Fruit fly (Drosophila melanogaster) whole organism, embryonic: Measurements from ENCODE around the gene Obp93a.

Experiments
- Bgb ChIP-seq: fragments of 200-800 bp; sonication (Bioruptor generic); IDR thresholded peaks from 2 replicates; pipeline ENCODE4 v1.3.6; 2022; ENCODE audit warnings: missing biosample characterization, missing genetic modification characterization; ENCODE audit not compliant: partially characterized antibody
- CG10431 ChIP-seq: fragments of 200-800 bp; sonication (Bioruptor generic); optimal IDR thresholded peaks from 3 replicates; lab custom pipeline; 2018; ENCODE audit warnings: missing biosample characterization, mild to moderate bottlenecking, missing genetic modification characterization
- CG11247 ChIP-seq: fragments of 200-800 bp; sonication (Bioruptor generic); IDR thresholded peaks from 2 replicates; pipeline ENCODE4 v1.3.6; 2022; ENCODE audit warnings: missing biosample characterization, missing genetic modification characterization
- CG12155 ChIP-seq: fragments of 200-800 bp; sonication (Bioruptor generic); optimal IDR thresholded peaks from 3 replicates; lab custom pipeline; 2016; ENCODE audit warnings: missing biosample characterization, missing genetic modification characterization
- CG1233 ChIP-seq: fragments of 200-800 bp; sonication (Bioruptor generic); optimal IDR thresholded peaks from 4 replicates; lab custom pipeline; 2018; ENCODE audit warnings: missing biosample characterization, mild to moderate bottlenecking, missing genetic modification characterization
- CG13775 ChIP-seq: fragments of 200-800 bp; sonication (Bioruptor generic); optimal IDR thresholded peaks from 3 replicates; lab custom pipeline; 2017; ENCODE audit warnings: missing biosample characterization, mild to moderate bottlenecking, missing genetic modification characterization
- CG16815 ChIP-seq: fragments of 200-800 bp; sonication (Bioruptor generic); optimal IDR thresholded peaks from 3 replicates; lab custom pipeline; 2017; ENCODE audit warnings: missing biosample characterization, mild to moderate bottlenecking, missing genetic modification characterization
- CG17612 ChIP-seq: fragments of 200-800 bp; sonication (Bioruptor generic); IDR thresholded peaks from 2 replicates; pipeline ENCODE4 v1.3.6; 2022; ENCODE audit warnings: missing biosample characterization, missing genetic modification characterization
- CG2202 ChIP-seq: fragments of 200-800 bp; sonication (Bioruptor generic); optimal IDR thresholded peaks from 2 replicates; lab custom pipeline; 2018; ENCODE audit warnings: missing biosample characterization, mild to moderate bottlenecking, missing genetic modification characterization
- CG4328 ChIP-seq: fragments of 200-800 bp; sonication (Bioruptor generic); optimal IDR thresholded peaks from 3 replicates; lab custom pipeline; 2017; ENCODE audit warnings: missing biosample characterization, missing genetic modification reagents, missing genetic modification characterization
- CG4854 ChIP-seq: fragments of 200-800 bp; sonication (Bioruptor generic); optimal IDR thresholded peaks from 2 replicates; lab custom pipeline; 2016; ENCODE audit warnings: missing biosample characterization, missing genetic modification characterization, inconsistent platforms
- CG7556 ChIP-seq: fragments of 200-800 bp; sonication (Bioruptor generic); optimal IDR thresholded peaks from 2 replicates; lab custom pipeline; 2017; ENCODE audit warnings: missing biosample characterization, mild to moderate bottlenecking, missing genetic modification characterization
- CG9215 ChIP-seq: fragments of 200-800 bp; sonication (Bioruptor generic); IDR thresholded peaks from 2 replicates; pipeline ENCODE4 v1.3.6; 2022; ENCODE audit warnings: missing biosample characterization, missing genetic modification characterization
- CG9876 ChIP-seq: fragments of 200-800 bp; sonication (Bioruptor generic); optimal IDR thresholded peaks from 2 replicates; lab custom pipeline; 2016; ENCODE audit warnings: missing biosample characterization, missing genetic modification characterization
- CHES-1-like ChIP-seq: fragments of 200-800 bp; sonication (Bioruptor generic); optimal IDR thresholded peaks from 2 replicates; lab custom pipeline; 2016; ENCODE audit warnings: missing biosample characterization, missing genetic modification characterization
- D19B ChIP-seq: fragments of 200-800 bp; sonication (Bioruptor generic); optimal IDR thresholded peaks from 2 replicates; lab custom pipeline; 2017; ENCODE audit warnings: missing biosample characterization, mild to moderate bottlenecking, missing genetic modification characterization
- Dad ChIP-seq: fragments of 200-800 bp; sonication (Bioruptor generic); optimal IDR thresholded peaks from 3 replicates; lab custom pipeline; 2016; ENCODE audit warnings: missing biosample characterization, missing genetic modification characterization
- Drgx ChIP-seq: fragments of 200-800 bp; sonication (Bioruptor generic); IDR thresholded peaks from 2 replicates; pipeline ENCODE4 v1.3.6; 2022; ENCODE audit warnings: missing biosample characterization, missing genetic modification characterization
- Ets65A ChIP-seq: fragments of 200-800 bp; sonication (Bioruptor generic); peaks from one replicate; lab custom pipeline; 2016; ENCODE audit warnings: missing biosample characterization, missing genetic modification characterization
- Fer2 ChIP-seq: fragments of 200-800 bp; sonication (Bioruptor generic); optimal IDR thresholded peaks from 2 replicates; lab custom pipeline; 2018; ENCODE audit warnings: missing biosample characterization, mild to moderate bottlenecking, missing genetic modification characterization, moderate library complexity
- H15 ChIP-seq: fragments of 200-800 bp; sonication (Bioruptor generic); IDR thresholded peaks from 3 replicates; pipeline ENCODE4 v1.3.6; 2022; ENCODE audit warnings: missing biosample characterization, missing genetic modification characterization
- HLH3B ChIP-seq: fragments of 200-800 bp; sonication (Bioruptor generic); IDR thresholded peaks from 2 replicates; pipeline ENCODE4 v1.3.6; 2022; ENCODE audit warnings: missing biosample characterization, missing genetic modification characterization
- Hr51 ChIP-seq, 2 experiments: fragments of 200-800 bp; sonication (Bioruptor generic); optimal IDR thresholded peaks; 2 replicates in 1 of 2; 3 replicates in 1 of 2; lab custom pipeline; 2016 to 2018; ENCODE audit warnings: missing biosample characterization in 2 of 2, missing genetic modification characterization in 2 of 2, mild to moderate bottlenecking in 1 of 2, moderate library complexity in 1 of 2
- Lpt ChIP-seq: fragments of >200 bp; optimal IDR thresholded peaks from 2 replicates; lab custom pipeline; 2018; ENCODE audit warnings: missing biosample characterization, missing genetic modification characterization
- Nf-YA ChIP-seq: fragments of 200-800 bp; sonication (Bioruptor generic); IDR thresholded peaks from 2 replicates; pipeline ENCODE4 v1.3.6; 2022; ENCODE audit warnings: missing biosample characterization, missing genetic modification characterization
- Six4 ChIP-seq: fragments of 200-800 bp; sonication (Bioruptor generic); optimal IDR thresholded peaks from 2 replicates; lab custom pipeline; 2016; ENCODE audit warnings: missing biosample characterization, missing genetic modification characterization
- Spps ChIP-seq: fragments of 200-800 bp; sonication (Bioruptor generic); optimal IDR thresholded peaks from 2 replicates; lab custom pipeline; 2018; ENCODE audit warnings: missing biosample characterization, mild to moderate bottlenecking, missing genetic modification characterization
- Sry-β ChIP-seq: fragments of 200-800 bp; sonication (Bioruptor generic); optimal IDR thresholded peaks from 2 replicates; lab custom pipeline; 2018; ENCODE audit warnings: missing biosample characterization, mild to moderate bottlenecking, missing genetic modification characterization, moderate library complexity
- aop ChIP-seq: fragments of 200-800 bp; sonication (Bioruptor generic); IDR thresholded peaks from 2 replicates; pipeline ENCODE4 v1.3.6; 2022; ENCODE audit warnings: missing biosample characterization, missing genetic modification characterization
- br ChIP-seq: fragments of >200 bp; optimal IDR thresholded peaks from 2 replicates; lab custom pipeline; 2017
- cato ChIP-seq: fragments of 200-800 bp; sonication (Bioruptor generic); optimal IDR thresholded peaks from 2 replicates; lab custom pipeline; 2016; ENCODE audit warnings: missing biosample characterization, missing genetic modification characterization, borderline replicate concordance
- caup ChIP-seq: fragments of 200-800 bp; sonication (Bioruptor generic); optimal IDR thresholded peaks from 3 replicates; lab custom pipeline; 2017; ENCODE audit warnings: missing biosample characterization, mild to moderate bottlenecking, missing genetic modification characterization, moderate library complexity; ENCODE audit not compliant: severe bottlenecking
- chm ChIP-seq: fragments of 200-800 bp; sonication (Bioruptor generic); IDR thresholded peaks from 2 replicates; pipeline ENCODE4 v1.3.6; 2022; ENCODE audit warnings: missing biosample characterization, missing genetic modification characterization
- chn ChIP-seq: fragments of 200-800 bp; sonication (Bioruptor generic); optimal IDR thresholded peaks from 2 replicates; lab custom pipeline; 2016; ENCODE audit warnings: missing biosample characterization, missing genetic modification characterization
- corto ChIP-seq: fragments of 200-800 bp; sonication (Bioruptor generic); optimal IDR thresholded peaks from 2 replicates; lab custom pipeline; 2016; ENCODE audit warnings: missing biosample characterization, mild to moderate bottlenecking, missing genetic modification characterization, moderate library complexity
- fru ChIP-seq: fragments of >200 bp; optimal IDR thresholded peaks from 2 replicates; lab custom pipeline; 2017
- jigr1 ChIP-seq: fragments of 200-800 bp; sonication (Bioruptor generic); IDR thresholded peaks from 3 replicates; pipeline ENCODE4 v1.3.6; 2022; ENCODE audit warnings: missing biosample characterization, missing genetic modification characterization
- lab ChIP-seq: fragments of 200-800 bp; sonication (Bioruptor generic); optimal IDR thresholded peaks from 3 replicates; lab custom pipeline; 2017; ENCODE audit warnings: missing biosample characterization, missing genetic modification characterization, mild to moderate bottlenecking, moderate library complexity, missing genetic modification reagents
- pb ChIP-seq: fragments of 200-800 bp; sonication (Bioruptor generic); optimal IDR thresholded peaks from 3 replicates; lab custom pipeline; 2016; ENCODE audit warnings: missing biosample characterization, missing genetic modification characterization
- pnt ChIP-seq: fragments of 200-800 bp; sonication (Bioruptor generic); optimal IDR thresholded peaks from 3 replicates; lab custom pipeline; 2016; ENCODE audit warnings: missing biosample characterization, missing genetic modification characterization
- prd ChIP-seq, 3 experiments: fragments of >200 bp in 2 of 3; fragments of 200-800 bp in 1 of 3; sonication (Bioruptor generic) in 1 of 3; optimal IDR thresholded peaks in 2 of 3; IDR thresholded peaks in 1 of 3; 2 replicates in 2 of 3; 3 replicates in 1 of 3; pipeline versions ENCODE4 v1.3.6 to Lab custom; 2017 to 2022; ENCODE audit warnings: missing biosample characterization in 1 of 3, missing genetic modification characterization in 1 of 3
- sna ChIP-seq: fragments of 200-800 bp; sonication (Bioruptor generic); IDR thresholded peaks from 2 replicates; pipeline ENCODE4 v1.3.6; 2022; ENCODE audit warnings: missing biosample characterization, missing genetic modification characterization; ENCODE audit not compliant: partially characterized antibody
- sr ChIP-seq: fragments of 200-800 bp; sonication (Bioruptor generic); IDR thresholded peaks from 3 replicates; pipeline ENCODE4 v1.3.6; 2022; ENCODE audit warnings: missing biosample characterization, missing genetic modification characterization
- ssp ChIP-seq: fragments of 200-800 bp; sonication (Bioruptor generic); IDR thresholded peaks from 2 replicates; pipeline ENCODE4 v1.3.6; 2022; ENCODE audit warnings: missing biosample characterization, missing genetic modification characterization
- tio ChIP-seq: fragments of 200-800 bp; sonication (Bioruptor generic); optimal IDR thresholded peaks from 2 replicates; lab custom pipeline; 2017; ENCODE audit warnings: missing biosample characterization, missing genetic modification characterization, inconsistent platforms
- tll ChIP-seq, 2 experiments: fragments of 200-800 bp in 1 of 2; fragments of >200 bp in 1 of 2; sonication (Bioruptor generic) in 1 of 2; optimal IDR thresholded peaks; 2 replicates each; lab custom pipeline; 2017 to 2019; ENCODE audit warnings: missing biosample characterization in 2 of 2, missing genetic modification characterization in 2 of 2, mild to moderate bottlenecking in 1 of 2, moderate library complexity in 1 of 2
- toy ChIP-seq: fragments of 200-800 bp; sonication (Bioruptor generic); IDR thresholded peaks from 2 replicates; pipeline ENCODE4 v1.3.6; 2022; ENCODE audit warnings: missing biosample characterization, missing genetic modification characterization
- vfl ChIP-seq: fragments of 200-800 bp; sonication (Bioruptor generic); optimal IDR thresholded peaks from 2 replicates; lab custom pipeline; 2016; ENCODE audit warnings: missing biosample characterization, missing genetic modification characterization
- wek ChIP-seq: fragments of 200-800 bp; sonication (Bioruptor generic); optimal IDR thresholded peaks from 3 replicates; lab custom pipeline; 2018; ENCODE audit warnings: missing biosample characterization, mild to moderate bottlenecking, missing genetic modification characterization, moderate library complexity
- zfh2 ChIP-seq: fragments of 200-800 bp; sonication (Bioruptor generic); optimal IDR thresholded peaks from 2 replicates; lab custom pipeline; 2016; ENCODE audit warnings: missing biosample characterization, missing genetic modification characterization

Obp93a gene

DNA sequence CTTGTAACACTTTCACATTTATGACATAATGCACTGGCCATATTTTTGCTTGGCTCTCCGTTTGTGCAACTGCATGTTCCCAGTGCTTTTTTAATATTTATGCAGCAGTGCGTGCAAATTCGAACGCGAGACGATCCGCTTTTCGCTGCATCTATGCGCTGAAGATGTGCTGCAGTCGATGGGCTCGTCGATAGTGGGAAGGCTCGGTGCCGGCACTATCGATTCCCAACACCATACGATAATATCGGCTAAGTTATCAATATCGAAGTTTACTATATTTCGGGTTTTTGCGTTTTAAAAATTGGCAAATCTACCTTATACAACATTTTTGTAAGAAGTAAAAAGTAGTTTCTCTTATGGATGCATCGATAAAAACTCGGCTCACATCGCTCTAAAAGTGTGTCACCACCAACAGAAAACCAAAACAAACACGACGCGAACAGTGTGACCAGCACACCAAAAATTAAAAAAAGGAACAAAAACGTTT lies 31.8 kb downstream of the Obp93a start, which contains the start of gene RhoGAP93B (continued):
- TF ChIP-seq Spps (tag; lab: Kevin White, UChicago) (peak; percentile 81), corto (no peak), CG16815 (GFP tag; lab: Kevin White, UChicago) (peak; percentile 71), CG9876 (peak; percentile 85), cato (GFP tag; lab: Kevin White, UChicago) (peak; percentile 63), ssp (GFP tag; lab: Robert Waterston, UW) (peak; percentile 90), CG12155 (peak; percentile 79), Fer2 (tag; lab: Kevin White, UChicago) (peak; percentile 82), HLH3B (GFP tag; lab: Robert Waterston, UW) (peak; percentile 93), prd (optimal IDR thresholded peaks at IDR 0.05; lab: Kevin White, UChicago) (no peak), prd (GFP tag; IDR thresholded peaks at IDR 0.05; lab: Robert Waterston, UW) (peak; percentile 96), Ets65A (peak; percentile 99), Drgx (GFP tag; lab: Robert Waterston, UW) (peak; percentile 82), CG11247 (GFP tag; lab: Robert Waterston, UW) (peak; percentile 89), wek (GFP tag; lab: Kevin White, UChicago) (peak; percentile 25), Lpt (GFP tag; lab: Kevin White, UChicago) (no peak), CG9215 (GFP tag; lab: Robert Waterston, UW) (peak; percentile 90), CG13775 (GFP tag; lab: Kevin White, UChicago) (peak; percentile 90), CG4328 (GFP tag; lab: Kevin White, UChicago) (peak; percentile 71), jigr1 (GFP tag; lab: Robert Waterston, UW) (peak; percentile 69), sna (GFP tag; lab: Robert Waterston, UW) (peak; percentile 100), CG2202 (tag; lab: Kevin White, UChicago) (peak; percentile 65), CG1233 (GFP tag; lab: Kevin White, UChicago) (peak; percentile 69), Six4 (GFP tag; lab: Kevin White, UChicago) (peak; percentile 60), tll (GFP tag; optimal IDR thresholded peaks at IDR 0.05; lab: Kevin White, UChicago) (peak in 1 of 2 experiments; percentile 29), Hr51 (GFP tag; optimal IDR thresholded peaks at IDR 0.05; lab: Kevin White, UChicago) (peak; percentile 75 to 89), H15 (peak; percentile 90), fru (lab: Kevin White, UChicago) (no peak), D19B (GFP tag; lab: Kevin White, UChicago) (peak; percentile 35), tio (no peak), CG10431 (GFP tag; lab: Kevin White, UChicago) (no peak), CHES-1-like (GFP tag; lab: Kevin White, UChicago) (peak; percentile 95), sr (GFP tag; lab: Robert Waterston, UW) (no peak), aop (peak; percentile 91), pb (GFP tag; lab: Kevin White, UChicago) (peak; percentile 88), CG7556 (peak; percentile 57), Nf-YA (GFP tag; lab: Robert Waterston, UW) (peak; percentile 86), zfh2 (GFP tag; lab: Kevin White, UChicago) (peak; percentile 92), CG17612 (GFP tag; lab: Robert Waterston, UW) (peak; percentile 78), pnt (GFP tag; lab: Kevin White, UChicago) (peak; percentile 74), CG4854 (peak; percentile 72), chm (GFP tag; lab: Robert Waterston, UW) (peak; percentile 86), Bgb (GFP tag; lab: Robert Waterston, UW) (peak; percentile 100), lab (peak; percentile 91), vfl (GFP tag; lab: Kevin White, UChicago) (no peak), toy (GFP tag; lab: Robert Waterston, UW) (peak; percentile 68; the same call in 1 of the 2 replicates), chn (GFP tag; lab: Kevin White, UChicago) (peak; percentile 86), br (no peak), Dad (GFP tag; lab: Kevin White, UChicago) (peak; percentile 92), Sry-β (GFP tag; lab: Kevin White, UChicago) (peak; percentile 17), caup (GFP tag; lab: Kevin White, UChicago) (peak; percentile 85)
